Fruit fly (Drosophila melanogaster) whole organism, embryonic: ENCODE results near the gene p38b.
A peak's percentile ranks its signal among the peaks of the same experiment; 100 is the strongest.

Source experiments
- CG10274 ChIP-seq: fragments of 200-800 bp; sonication (Bioruptor generic); optimal IDR thresholded peaks from 3 replicates; lab custom pipeline; 2017; ENCODE audit warnings: missing biosample characterization, mild to moderate bottlenecking, missing genetic modification characterization
- CG11504 ChIP-seq: fragments of 200-800 bp; sonication (Bioruptor generic); optimal IDR thresholded peaks from 3 replicates; lab custom pipeline; 2019; ENCODE audit warnings: missing biosample characterization, mild to moderate bottlenecking, missing genetic modification characterization, moderate library complexity
- CG11560 ChIP-seq: fragments of 200-800 bp; sonication (Bioruptor generic); IDR thresholded peaks from 3 replicates; pipeline ENCODE4 v1.3.6; 2022; ENCODE audit warnings: missing biosample characterization, missing genetic modification characterization
- CG11695 ChIP-seq: fragments of 200-800 bp; sonication (Bioruptor generic); IDR thresholded peaks from 3 replicates; pipeline ENCODE4 v1.3.6; 2022; ENCODE audit warnings: missing biosample characterization, missing genetic modification characterization
- CG12659 ChIP-seq: fragments of 200-800 bp; sonication (Bioruptor generic); optimal IDR thresholded peaks from 3 replicates; lab custom pipeline; 2017; ENCODE audit warnings: mild to moderate bottlenecking, missing biosample characterization, missing genetic modification reagents, missing genetic modification characterization
- CG12942 ChIP-seq: fragments of 200-800 bp; sonication (Bioruptor generic); optimal IDR thresholded peaks from 3 replicates; lab custom pipeline; 2016; ENCODE audit warnings: missing biosample characterization, missing genetic modification characterization
- CG14050 ChIP-seq: fragments of 200-800 bp; sonication (Bioruptor generic); IDR thresholded peaks from 3 replicates; pipeline ENCODE4 v1.3.6; 2022; ENCODE audit warnings: missing biosample characterization, missing genetic modification characterization
- CG14710 ChIP-seq: fragments of 200-800 bp; sonication (Bioruptor generic); optimal IDR thresholded peaks from 3 replicates; lab custom pipeline; 2019; ENCODE audit warnings: missing biosample characterization, mild to moderate bottlenecking, missing genetic modification characterization, moderate library complexity
- CG17186 ChIP-seq: fragments of 200-800 bp; sonication (Bioruptor generic); optimal IDR thresholded peaks from 3 replicates; lab custom pipeline; 2017; ENCODE audit warnings: missing biosample characterization, missing genetic modification reagents, missing genetic modification characterization
- CG17385 ChIP-seq: fragments of 200-800 bp; sonication (Bioruptor generic); optimal IDR thresholded peaks from 3 replicates; lab custom pipeline; 2018; ENCODE audit warnings: missing biosample characterization, mild to moderate bottlenecking, missing genetic modification characterization
- CG18011 ChIP-seq: fragments of 200-800 bp; sonication (Bioruptor generic); optimal IDR thresholded peaks from 2 replicates; lab custom pipeline; 2017; ENCODE audit warnings: missing biosample characterization, missing genetic modification characterization, mild to moderate bottlenecking, moderate library complexity, missing genotype
- CG3065 ChIP-seq: fragments of 200-800 bp; sonication (Bioruptor generic); optimal IDR thresholded peaks from 2 replicates; lab custom pipeline; 2016; ENCODE audit warnings: missing biosample characterization, missing genetic modification characterization
- CG31388 ChIP-seq: fragments of 200-800 bp; sonication (Bioruptor generic); optimal IDR thresholded peaks from 2 replicates; lab custom pipeline; 2016; ENCODE audit warnings: missing biosample characterization, missing genetic modification characterization
- CG4854 ChIP-seq: fragments of 200-800 bp; sonication (Bioruptor generic); optimal IDR thresholded peaks from 2 replicates; lab custom pipeline; 2016; ENCODE audit warnings: missing biosample characterization, missing genetic modification characterization, inconsistent platforms
- CG5245 ChIP-seq: fragments of 200-800 bp; sonication (Bioruptor generic); optimal IDR thresholded peaks from 3 replicates; lab custom pipeline; 2016; ENCODE audit warnings: missing biosample characterization, missing genetic modification characterization
- CG7372 ChIP-seq: fragments of 200-800 bp; sonication (Bioruptor generic); IDR thresholded peaks from 2 replicates; pipeline ENCODE4 v1.3.6; 2022; ENCODE audit warnings: missing biosample characterization, missing genetic modification characterization
- CG7745 ChIP-seq: fragments of 200-800 bp; sonication (Bioruptor generic); optimal IDR thresholded peaks from 2 replicates; lab custom pipeline; 2018; ENCODE audit warnings: missing biosample characterization, mild to moderate bottlenecking, missing genetic modification characterization, moderate library complexity
- CG7928 ChIP-seq: fragments of 200-800 bp; sonication (Bioruptor generic); optimal IDR thresholded peaks from 2 replicates; lab custom pipeline; 2017; ENCODE audit warnings: missing biosample characterization, mild to moderate bottlenecking, missing genetic modification characterization
- Dad ChIP-seq: fragments of 200-800 bp; sonication (Bioruptor generic); optimal IDR thresholded peaks from 3 replicates; lab custom pipeline; 2016; ENCODE audit warnings: missing biosample characterization, missing genetic modification characterization
- E2f2 ChIP-seq: fragments of 200-800 bp; sonication (Bioruptor generic); IDR thresholded peaks from 2 replicates; pipeline ENCODE4 v1.3.6; 2022; ENCODE audit warnings: missing biosample characterization, missing genetic modification characterization
- Hr39 ChIP-seq: fragments of >200 bp; optimal IDR thresholded peaks from 2 replicates; lab custom pipeline; 2017
- Hr51 ChIP-seq, 2 experiments: fragments of 200-800 bp; sonication (Bioruptor generic); optimal IDR thresholded peaks; 2 replicates in 1 of 2; 3 replicates in 1 of 2; lab custom pipeline; 2016 to 2018; ENCODE audit warnings: missing biosample characterization in 2 of 2, missing genetic modification characterization in 2 of 2, mild to moderate bottlenecking in 1 of 2, moderate library complexity in 1 of 2
- Lhr ChIP-seq: fragments of 200-800 bp; sonication (Bioruptor generic); optimal IDR thresholded peaks from 3 replicates; lab custom pipeline; 2017; ENCODE audit warnings: mild to moderate bottlenecking, missing biosample characterization, missing genetic modification reagents, missing genetic modification characterization
- Lim3 ChIP-seq: fragments of 200-800 bp; sonication (Bioruptor generic); IDR thresholded peaks from 2 replicates; pipeline ENCODE4 v1.3.6; 2022; ENCODE audit warnings: missing biosample characterization, missing genetic modification characterization
- Mad ChIP-seq: fragments of 200-800 bp; sonication (Bioruptor generic); optimal IDR thresholded peaks from 2 replicates; lab custom pipeline; 2016; ENCODE audit warnings: missing biosample characterization, missing genetic modification characterization
- NC2β ChIP-seq: fragments of 200-800 bp; sonication (Bioruptor generic); optimal IDR thresholded peaks from 2 replicates; lab custom pipeline; 2016; ENCODE audit warnings: missing biosample characterization, missing genetic modification characterization
- Scr ChIP-seq: fragments of 200-800 bp; sonication (Bioruptor generic); IDR thresholded peaks from 2 replicates; pipeline ENCODE4 v1.3.6; 2022; ENCODE audit warnings: missing biosample characterization, missing genetic modification characterization; ENCODE audit not compliant: partially characterized antibody
- abd-A ChIP-seq: fragments of 200-800 bp; sonication (Bioruptor generic); optimal IDR thresholded peaks from 3 replicates; lab custom pipeline; 2019; ENCODE audit warnings: missing biosample characterization, mild to moderate bottlenecking, missing genetic modification characterization, moderate library complexity
- crol ChIP-seq: fragments of 200-800 bp; sonication (Bioruptor generic); IDR thresholded peaks from 2 replicates; pipeline ENCODE4 v1.3.6; 2022; ENCODE audit warnings: missing biosample characterization, missing genetic modification characterization
- ewg ChIP-seq: fragments of 200-800 bp; sonication (Bioruptor generic); optimal IDR thresholded peaks from 3 replicates; lab custom pipeline; 2017; ENCODE audit warnings: mild to moderate bottlenecking, missing biosample characterization, missing genetic modification reagents, missing genetic modification characterization
- fd102C ChIP-seq: fragments of 200-800 bp; sonication (Bioruptor generic); optimal IDR thresholded peaks from 2 replicates; lab custom pipeline; 2018; ENCODE audit warnings: missing biosample characterization, mild to moderate bottlenecking, missing genetic modification characterization, moderate library complexity
- gfzf ChIP-seq: fragments of 200-800 bp; sonication (Bioruptor generic); optimal IDR thresholded peaks from 2 replicates; lab custom pipeline; 2016; ENCODE audit warnings: missing biosample characterization, mild to moderate bottlenecking, missing genetic modification characterization, moderate library complexity
- grau ChIP-seq: fragments of 200-800 bp; optimal IDR thresholded peaks from 3 replicates; lab custom pipeline; 2019; ENCODE audit warnings: missing biosample characterization, mild to moderate bottlenecking, missing genetic modification characterization, moderate library complexity
- hth ChIP-seq: fragments of >200 bp; optimal IDR thresholded peaks from 2 replicates; lab custom pipeline; 2017; ENCODE audit warnings: inconsistent platforms
- org-1 ChIP-seq: fragments of 200-800 bp; sonication (Bioruptor generic); optimal IDR thresholded peaks from 2 replicates; lab custom pipeline; 2017; ENCODE audit warnings: missing biosample characterization, missing genetic modification characterization
- phol ChIP-seq: fragments of 200-800 bp; sonication (Bioruptor generic); optimal IDR thresholded peaks from 3 replicates; lab custom pipeline; 2018; ENCODE audit warnings: missing biosample characterization, mild to moderate bottlenecking, missing genetic modification characterization, moderate library complexity
- schlank ChIP-seq: fragments of 200-800 bp; sonication (Bioruptor generic); optimal IDR thresholded peaks from 2 replicates; lab custom pipeline; 2018; ENCODE audit warnings: missing biosample characterization, mild to moderate bottlenecking, missing genetic modification characterization
- so ChIP-seq: fragments of 200-800 bp; sonication (Bioruptor generic); IDR thresholded peaks from 3 replicates; pipeline ENCODE4 v1.3.6; 2022; ENCODE audit warnings: missing biosample characterization, missing genetic modification characterization
- trem ChIP-seq: fragments of 200-800 bp; optimal IDR thresholded peaks from 3 replicates; lab custom pipeline; 2019; ENCODE audit warnings: missing biosample characterization, mild to moderate bottlenecking, missing genetic modification characterization, moderate library complexity

Gene p38b

dm6 chr2L:13813604-13814178, 33.2 kb downstream of the p38b start, which contains the start of gene Sos (continued):
- peak; percentile 92 for TF ChIP-seq E2f2 (GFP tag; lab: Robert Waterston, UW)
- no peak for TF ChIP-seq Mad
- TF ChIP-seq CG4854 (GFP tag; lab: Kevin White, UChicago), result no peak
- peak; percentile 99 for TF ChIP-seq CG17385 (GFP tag; lab: Kevin White, UChicago)
- peak; percentile 60 for TF ChIP-seq CG14710 (tag; lab: Kevin White, UChicago)
- TF ChIP-seq CG5245 (GFP tag; lab: Kevin White, UChicago), result no peak
- TF ChIP-seq Lim3 (GFP tag; lab: Robert Waterston, UW), result no peak
- TF ChIP-seq CG7745 (tag; lab: Kevin White, UChicago), result no peak
- TF ChIP-seq CG12942 (GFP tag; lab: Kevin White, UChicago), result no peak
- peak; percentile 73 for TF ChIP-seq trem (tag; lab: Kevin White, UChicago)
- peak; percentile 84 for TF ChIP-seq CG12659 (GFP tag; lab: Kevin White, UChicago)
- TF ChIP-seq schlank (tag; lab: Kevin White, UChicago), result no peak
- no peak for TF ChIP-seq Dad (GFP tag; lab: Kevin White, UChicago)
- no peak for TF ChIP-seq org-1 (GFP tag; lab: Kevin White, UChicago)
- no peak for TF ChIP-seq CG14050 (GFP tag; lab: Robert Waterston, UW)
- peak; percentile 46 for TF ChIP-seq phol (tag; lab: Kevin White, UChicago)
- peak; percentile 89 for TF ChIP-seq CG7928 (GFP tag; lab: Kevin White, UChicago)
- peak; percentile 27; the same call in 1 of the 2 replicates for TF ChIP-seq Scr (GFP tag; lab: Robert Waterston, UW)
- TF ChIP-seq NC2β (GFP tag; lab: Kevin White, UChicago), result no peak
- no peak for TF ChIP-seq CG11695
- TF ChIP-seq CG11504, result no peak
- TF ChIP-seq ewg (GFP tag; lab: Kevin White, UChicago), result no peak
- TF ChIP-seq abd-A (tag; lab: Kevin White, UChicago), result no peak
- no peak for TF ChIP-seq hth
- TF ChIP-seq CG18011, result no peak
- no peak for TF ChIP-seq CG3065 (GFP tag; lab: Kevin White, UChicago)
- TF ChIP-seq CG10274 (GFP tag; lab: Kevin White, UChicago), result no peak
- TF ChIP-seq CG31388 (GFP tag; lab: Kevin White, UChicago), result no peak
- TF ChIP-seq fd102C (GFP tag; lab: Kevin White, UChicago), result no peak
- peak; percentile 86 for TF ChIP-seq Lhr
- TF ChIP-seq so (GFP tag; lab: Robert Waterston, UW), result no peak
- TF ChIP-seq Hr39, result no peak
- peak; percentile 76; the same call in 2 of the 3 replicates for TF ChIP-seq CG11560
- TF ChIP-seq gfzf, result peak; percentile 94
- TF ChIP-seq CG17186, result peak; percentile 9

- TF ChIP-seq grau (tag; lab: Kevin White, UChicago), result no peak
- 0 out of 2 replicates have a peak, but pooled peaks have one; percentile 20 for TF ChIP-seq crol (GFP tag; lab: Robert Waterston, UW)
- no peak for TF ChIP-seq CG7372 (GFP tag; lab: Robert Waterston, UW)
- no peak for TF ChIP-seq Hr51 (GFP tag; optimal IDR thresholded peaks at IDR 0.05; lab: Kevin White, UChicago)
These were observed 39.7 kb downstream of the p38b start for dm6 chr2L:13820176-13820575.
